Worm (Caenorhabditis elegans): Measurements from ENCODE around the gene Y22D7AL.15.

ce11 chrIII:1705799-1706198 is 46.1 kb upstream of the Y22D7AL.15 start, which contains the start of the genes fbxa-13 and Y22D7AR.2:
- TF ChIP-seq R02D3.7 (tag; optimal IDR thresholded peaks at IDR 0.05) (no peak), nhr-23 (tag; optimal IDR thresholded peaks at IDR 0.05) (no peak), nhr-28 (tag; optimal IDR thresholded peaks at IDR 0.05) (no peak), pqm-1 (tag; optimal IDR thresholded peaks at IDR 0.05) (no peak), elt-3 (tag; optimal IDR thresholded peaks at IDR 0.05) (no peak), elt-2 (tag; optimal IDR thresholded peaks at IDR 0.05) (no peak), unc-62 (GFP tag; optimal IDR thresholded peaks at IDR 0.05) (no peak), snpc-4 (tag; optimal IDR thresholded peaks at IDR 0.05) (no peak), nhr-77 (tag; optimal IDR thresholded peaks at IDR 0.05) (no peak), nhr-76 (tag; optimal IDR thresholded peaks at IDR 0.05) (no peak), tbx-2 (tag; optimal IDR thresholded peaks at IDR 0.05) (no peak)
